In genomic region chrX:6427147-6427546, ce11 we compare ENCODE assay signal across 5 worm cellular contexts.
A peak's percentile ranks its signal among the peaks of the same experiment; 100 is the strongest.
TF ChIP-seq lines count a peak whose summit lies in the region.

No protein-coding gene starts in this region.

TF ChIP-seq in whole organism, L1 larva, 84 proteins besides CTCF, POLR2A, EP300 and RAD21 (continues in another document):
- no peak for TF ChIP-seq pag-3 (tag; optimal IDR thresholded peaks at IDR 0.05; lab: Kevin White, UChicago; ENCODE audit: borderline replicate concordance, insufficient read depth)
- TF ChIP-seq zag-1 (tag; optimal IDR thresholded peaks at IDR 0.05; lab: Kevin White, UChicago): no peak
- no peak for TF ChIP-seq C04F5.9 (tag; optimal IDR thresholded peaks at IDR 0.05; lab: Kevin White, UChicago)
- no peak for TF ChIP-seq efl-1 (optimal IDR thresholded peaks at IDR 0.05; lab: Kevin White, UChicago)
- no peak for TF ChIP-seq efl-1 (GFP tag; optimal IDR thresholded peaks at IDR 0.05 in 1 of 2; lab: Kevin White, UChicago)
- TF ChIP-seq mef-2 (tag; optimal IDR thresholded peaks at IDR 0.05; lab: Kevin White, UChicago): no peak
- no peak for TF ChIP-seq nhr-47 (tag; optimal IDR thresholded peaks at IDR 0.05; lab: Kevin White, UChicago)
- no peak for TF ChIP-seq lin-35 (GFP tag; optimal IDR thresholded peaks at IDR 0.05; lab: Kevin White, UChicago)
- no peak for TF ChIP-seq snpc-4 (tag; optimal IDR thresholded peaks at IDR 0.05; lab: Kevin White, UChicago)
- no peak for TF ChIP-seq unc-86 (tag; optimal IDR thresholded peaks at IDR 0.05; lab: Kevin White, UChicago)
- no peak for TF ChIP-seq nhr-77 (tag; optimal IDR thresholded peaks at IDR 0.05; lab: Kevin White, UChicago)
- TF ChIP-seq ztf-4 (tag; optimal IDR thresholded peaks at IDR 0.05; lab: Kevin White, UChicago): no peak
- no peak for TF ChIP-seq nhr-20 (tag; optimal IDR thresholded peaks at IDR 0.05; lab: Kevin White, UChicago)
- no peak for TF ChIP-seq vab-15 (tag; optimal IDR thresholded peaks at IDR 0.05; lab: Kevin White, UChicago)
- TF ChIP-seq fkh-10 (GFP tag; optimal IDR thresholded peaks at IDR 0.05; lab: Kevin White, UChicago): no peak
- TF ChIP-seq dpl-1 (GFP tag; optimal IDR thresholded peaks at IDR 0.05; lab: Kevin White, UChicago): no peak
- TF ChIP-seq nhr-90 (tag; optimal IDR thresholded peaks at IDR 0.05; lab: Kevin White, UChicago; ENCODE audit: poor library complexity): peak; percentile 1
- TF ChIP-seq ztf-11 (tag; optimal IDR thresholded peaks at IDR 0.05; lab: Kevin White, UChicago): no peak
- peak; percentile 91 for TF ChIP-seq elt-2 (tag; optimal IDR thresholded peaks at IDR 0.05; lab: Kevin White, UChicago)

TF ChIP-seq in whole organism, L2 larva, 48 proteins besides CTCF, POLR2A, EP300 and RAD21:
- TF ChIP-seq fos-1 (tag; optimal IDR thresholded peaks at IDR 0.05; lab: Kevin White, UChicago) (peak; percentile 77), F13H6.1 (tag; optimal IDR thresholded peaks at IDR 0.05; lab: Kevin White, UChicago) (peak; percentile 27), nhr-77 (tag; optimal IDR thresholded peaks at IDR 0.05; lab: Kevin White, UChicago) (no peak), crh-2 (tag; optimal IDR thresholded peaks at IDR 0.05; lab: Kevin White, UChicago) (peak; percentile 49), sma-9 (GFP tag; optimal IDR thresholded peaks at IDR 0.05; lab: Kevin White, UChicago) (peak; percentile 55), sma-9 (tag; optimal IDR thresholded peaks at IDR 0.05; lab: Kevin White, UChicago) (no peak), nhr-129 (tag; optimal IDR thresholded peaks at IDR 0.05; lab: Kevin White, UChicago) (peak; percentile 28)

TF ChIP-seq in whole organism, L3 larva, 47 proteins besides CTCF, POLR2A, EP300 and RAD21 (continues in another document):
- TF ChIP-seq skn-1 (tag; optimal IDR thresholded peaks at IDR 0.05; lab: Kevin White, UChicago) (peak; percentile 36), ceh-28 (tag; optimal IDR thresholded peaks at IDR 0.05; lab: Kevin White, UChicago) (no peak), daf-12 (tag; optimal IDR thresholded peaks at IDR 0.05; lab: Kevin White, UChicago) (no peak), nhr-76 (tag; optimal IDR thresholded peaks at IDR 0.05; lab: Kevin White, UChicago) (no peak), nfya-1 (tag; optimal IDR thresholded peaks at IDR 0.05; lab: Kevin White, UChicago; ENCODE audit: insufficient read depth) (no peak), elt-2 (tag; optimal IDR thresholded peaks at IDR 0.05; lab: Kevin White, UChicago) (peak; percentile 95), lin-39 (tag; optimal IDR thresholded peaks at IDR 0.05; lab: Kevin White, UChicago) (no peak), zag-1 (tag; optimal IDR thresholded peaks at IDR 0.05; lab: Kevin White, UChicago) (no peak), fkh-10 (GFP tag; optimal IDR thresholded peaks at IDR 0.05; lab: Kevin White, UChicago) (no peak), lsy-12 (tag; optimal IDR thresholded peaks at IDR 0.05; lab: Kevin White, UChicago) (no peak), ztf-11 (tag; optimal IDR thresholded peaks at IDR 0.05; lab: Kevin White, UChicago) (no peak), ZK546.5 (tag; optimal IDR thresholded peaks at IDR 0.05; lab: Kevin White, UChicago) (no peak), nhr-25 (tag; optimal IDR thresholded peaks at IDR 0.05; lab: Kevin White, UChicago) (no peak), ztf-4 (tag; optimal IDR thresholded peaks at IDR 0.05; lab: Kevin White, UChicago) (no peak), nhr-11 (tag; optimal IDR thresholded peaks at IDR 0.05; lab: Kevin White, UChicago) (no peak), nhr-43 (tag; optimal IDR thresholded peaks at IDR 0.05; lab: Kevin White, UChicago; ENCODE audit: poor library complexity, severe bottlenecking) (no peak), ceh-82 (tag; optimal IDR thresholded peaks at IDR 0.05; lab: Kevin White, UChicago) (no peak), elt-1 (tag; optimal IDR thresholded peaks at IDR 0.05; lab: Kevin White, UChicago) (no peak), nhr-12 (tag; optimal IDR thresholded peaks at IDR 0.05; lab: Kevin White, UChicago) (no peak), unc-62 (GFP tag; optimal IDR thresholded peaks at IDR 0.05; lab: Kevin White, UChicago) (no peak), pqm-1 (tag; optimal IDR thresholded peaks at IDR 0.05; lab: Kevin White, UChicago) (peak; percentile 97), lin-15B (tag; optimal IDR thresholded peaks at IDR 0.05; lab: Kevin White, UChicago) (no peak), ama-1 (optimal IDR thresholded peaks at IDR 0.05; lab: Kevin White, UChicago) (no peak), nhr-23 (tag; optimal IDR thresholded peaks at IDR 0.05; lab: Kevin White, UChicago) (no peak)

TF ChIP-seq in whole organism, L4 larva, 104 proteins besides CTCF, POLR2A, EP300 and RAD21 (continues in another document):
- no peak for TF ChIP-seq hif-1 (tag; optimal IDR thresholded peaks at IDR 0.05; lab: Kevin White, UChicago)
- peak; percentile 43 for TF ChIP-seq nhr-102 (tag; optimal IDR thresholded peaks at IDR 0.05; lab: Kevin White, UChicago)
- TF ChIP-seq mxl-3 (GFP tag; optimal IDR thresholded peaks at IDR 0.05; lab: Kevin White, UChicago): no peak
- no peak for TF ChIP-seq madf-9 (GFP tag; conservative IDR thresholded peaks at IDR 0.05; lab: Robert Waterston, UW)
- TF ChIP-seq nhr-237 (tag; optimal IDR thresholded peaks at IDR 0.05; lab: Kevin White, UChicago): no peak
- no peak for TF ChIP-seq tag-97 (GFP tag; IDR thresholded peaks at IDR 0.05; lab: Robert Waterston, UW)
- no peak for TF ChIP-seq mxl-2 (GFP tag; conservative IDR thresholded peaks at IDR 0.05; lab: Robert Waterston, UW)
- no peak for TF ChIP-seq mes-2 (tag; optimal IDR thresholded peaks at IDR 0.05; lab: Kevin White, UChicago; ENCODE audit: poor library complexity, severe bottlenecking)
- TF ChIP-seq fos-1 (tag; optimal IDR thresholded peaks at IDR 0.05; lab: Kevin White, UChicago): no peak
- peak; percentile 89 for TF ChIP-seq dve-1 (tag; optimal IDR thresholded peaks at IDR 0.05; lab: Kevin White, UChicago; ENCODE audit: insufficient read depth)
- no peak for TF ChIP-seq ceh-20 (GFP tag; IDR thresholded peaks at IDR 0.05; lab: Robert Waterston, UW)
- TF ChIP-seq nhr-77 (tag; optimal IDR thresholded peaks at IDR 0.05; lab: Kevin White, UChicago): peak; percentile 90
- TF ChIP-seq F10B5.3 (tag; optimal IDR thresholded peaks at IDR 0.05; lab: Kevin White, UChicago): no peak
- no peak for TF ChIP-seq fkh-10 (GFP tag; optimal IDR thresholded peaks at IDR 0.05; lab: Kevin White, UChicago)
- TF ChIP-seq pqm-1 (tag; optimal IDR thresholded peaks at IDR 0.05; lab: Kevin White, UChicago): peak; percentile 96
- TF ChIP-seq R02D3.7 (tag; optimal IDR thresholded peaks at IDR 0.05; lab: Kevin White, UChicago): no peak
- no peak for TF ChIP-seq ZK337.2 (GFP tag; IDR thresholded peaks at IDR 0.05; lab: Robert Waterston, UW)
- no peak for TF ChIP-seq ama-1 (optimal IDR thresholded peaks at IDR 0.05; lab: Kevin White, UChicago)
- TF ChIP-seq rbr-2 (tag; optimal IDR thresholded peaks at IDR 0.05; lab: Kevin White, UChicago): no peak
- no peak for TF ChIP-seq daf-19 (GFP tag; conservative IDR thresholded peaks at IDR 0.05; lab: Robert Waterston, UW)
- no peak for TF ChIP-seq F26F4.8 (GFP tag; conservative IDR thresholded peaks at IDR 0.05; lab: Robert Waterston, UW)
- TF ChIP-seq aha-1 (tag; lab: Kevin White, UChicago): no peak
- TF ChIP-seq dmd-6 (GFP tag; IDR thresholded peaks at IDR 0.05; lab: Robert Waterston, UW): peak; percentile 80
- 0 out of 2 replicates have a peak, but pooled peaks have one; percentile 36 for TF ChIP-seq lin-1 (GFP tag; IDR thresholded peaks at IDR 0.05; lab: Robert Waterston, UW)
- TF ChIP-seq daf-8 (GFP tag; IDR thresholded peaks at IDR 0.05; lab: Robert Waterston, UW): no peak
- TF ChIP-seq lin-29 (GFP tag; IDR thresholded peaks at IDR 0.05; lab: Robert Waterston, UW): no peak

TF ChIP-seq in whole organism, young adult, 124 proteins besides CTCF, POLR2A, EP300 and RAD21:
- TF ChIP-seq ets-4 (GFP tag; optimal IDR thresholded peaks at IDR 0.05; lab: Kevin White, UChicago) (peak; percentile 37), nhr-179 (tag; optimal IDR thresholded peaks at IDR 0.05; lab: Kevin White, UChicago) (no peak), nhr-80 (tag; optimal IDR thresholded peaks at IDR 0.05; lab: Kevin White, UChicago) (peak; percentile 97), madf-10 (tag; optimal IDR thresholded peaks at IDR 0.05; lab: Kevin White, UChicago) (peak; percentile 11), dox-1 (GFP tag; IDR thresholded peaks at IDR 0.05; lab: Robert Waterston, UW) (peak; percentile 40; the same call in 1 of the 2 replicates), ztf-25 (GFP tag; IDR thresholded peaks at IDR 0.05; lab: Robert Waterston, UW) (0 out of 2 replicates have a peak, but pooled peaks have one; percentile 9), snpc-1.3 (tag; optimal IDR thresholded peaks at IDR 0.05; lab: Kevin White, UChicago; ENCODE audit: insufficient read depth) (no peak), nfya-2 (GFP tag; IDR thresholded peaks at IDR 0.05; lab: Robert Waterston, UW) (no peak)
